Worm (Caenorhabditis elegans): ENCODE data around the gene H14N18.2.

Gene H14N18.2

DNA sequence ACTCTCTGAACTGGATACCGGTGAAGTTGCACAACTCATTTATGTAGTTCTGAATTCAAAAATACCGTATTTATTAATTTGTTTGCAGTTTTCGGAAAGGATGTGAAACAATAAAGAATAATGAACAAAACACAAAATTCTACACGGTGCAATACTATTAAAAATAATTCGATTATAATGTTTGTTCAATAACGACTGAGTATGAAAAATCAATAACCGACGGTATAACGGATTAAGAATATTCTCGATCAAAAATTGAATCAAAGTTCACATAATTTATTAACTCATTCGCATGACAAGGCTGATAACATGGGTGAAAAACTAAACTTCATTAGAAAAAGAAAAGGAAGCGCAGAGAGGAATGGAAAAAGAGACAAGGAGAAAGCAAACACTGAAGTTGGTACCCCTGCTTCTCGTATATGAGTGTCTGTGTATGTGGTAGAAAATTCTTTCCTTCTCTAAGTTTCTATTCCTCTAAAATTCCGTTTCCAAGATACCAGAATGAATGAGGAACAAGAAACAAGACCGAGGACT is 42.5 kb downstream of the H14N18.2 start, which contains the start of gene nhr-143:
TSS of gene nhr-143 (minus strand) at position 51 of the 534 bp plus-strand sequence.
- no peak for TF ChIP-seq hpl-2 (GFP tag; optimal IDR thresholded peaks at IDR 0.05)
- TF ChIP-seq jun-1 (tag; optimal IDR thresholded peaks at IDR 0.05), result peak; percentile 2
- no peak for TF ChIP-seq snpc-4 (tag; optimal IDR thresholded peaks at IDR 0.05)
- peak; percentile 3 for TF ChIP-seq nhr-71 (tag; optimal IDR thresholded peaks at IDR 0.05)
- TF ChIP-seq mdl-1 (tag; optimal IDR thresholded peaks at IDR 0.05), result no peak
- peak; percentile 7 for TF ChIP-seq mep-1 (tag; optimal IDR thresholded peaks at IDR 0.05)
- no peak for TF ChIP-seq ama-1 (optimal IDR thresholded peaks at IDR 0.05)
- TF ChIP-seq hlh-4 (tag; optimal IDR thresholded peaks at IDR 0.05), result no peak
- no peak for TF ChIP-seq pqm-1 (tag; optimal IDR thresholded peaks at IDR 0.05)
- no peak for TF ChIP-seq elt-3 (tag; optimal IDR thresholded peaks at IDR 0.05)
- no peak for TF ChIP-seq egl-13 (tag; optimal IDR thresholded peaks at IDR 0.05)
- no peak for TF ChIP-seq nhr-11 (tag; optimal IDR thresholded peaks at IDR 0.05)
- no peak for TF ChIP-seq nhr-77 (tag; optimal IDR thresholded peaks at IDR 0.05)
- peak; percentile 18 for TF ChIP-seq elt-2 (tag; optimal IDR thresholded peaks at IDR 0.05)
- no peak for TF ChIP-seq unc-130 (tag; optimal IDR thresholded peaks at IDR 0.05)
- no peak for TF ChIP-seq efl-3 (GFP tag; optimal IDR thresholded peaks at IDR 0.05)
- no peak for TF ChIP-seq isw-1 (GFP tag; IDR thresholded peaks at IDR 0.05)
- no peak for TF ChIP-seq lsy-2 (tag; optimal IDR thresholded peaks at IDR 0.05)
- no peak for TF ChIP-seq nhr-12 (tag; optimal IDR thresholded peaks at IDR 0.05)
- peak; percentile 40 for TF ChIP-seq blmp-1 (tag; optimal IDR thresholded peaks at IDR 0.05)
- no peak for TF ChIP-seq unc-30 (tag; optimal IDR thresholded peaks at IDR 0.05)
- no peak for TF ChIP-seq nhr-20 (tag; optimal IDR thresholded peaks at IDR 0.05)
- no peak for TF ChIP-seq nhr-76 (tag; optimal IDR thresholded peaks at IDR 0.05)
- no peak for TF ChIP-seq lin-13 (GFP tag; optimal IDR thresholded peaks at IDR 0.05)
- no peak for TF ChIP-seq F16B12.6 (tag; optimal IDR thresholded peaks at IDR 0.05)
- TF ChIP-seq nhr-28 (tag; optimal IDR thresholded peaks at IDR 0.05), result no peak
- no peak for TF ChIP-seq nhr-84 (tag; optimal IDR thresholded peaks at IDR 0.05)
- no peak for TF ChIP-seq ces-1 (GFP tag; optimal IDR thresholded peaks at IDR 0.05)
- no peak for TF ChIP-seq dsc-1 (tag; optimal IDR thresholded peaks at IDR 0.05)
- TF ChIP-seq nhr-47 (tag; optimal IDR thresholded peaks at IDR 0.05), result no peak
- no peak for TF ChIP-seq swsn-7 (tag; optimal IDR thresholded peaks at IDR 0.05)
- TF ChIP-seq aly-2 (tag; optimal IDR thresholded peaks at IDR 0.05), result no peak
- no peak for TF ChIP-seq lin-35 (GFP tag; optimal IDR thresholded peaks at IDR 0.05)
- TF ChIP-seq ceh-8 (GFP tag; optimal IDR thresholded peaks at IDR 0.05), result no peak
- no peak for TF ChIP-seq unc-98 (GFP tag; IDR thresholded peaks at IDR 0.05)
- no peak for TF ChIP-seq efl-1 (optimal IDR thresholded peaks at IDR 0.05)
- no peak for TF ChIP-seq efl-1 (GFP tag; optimal IDR thresholded peaks at IDR 0.05 in 1 of 2)
- TF ChIP-seq ztf-4 (tag; optimal IDR thresholded peaks at IDR 0.05), result no peak
- no peak for TF ChIP-seq egl-27 (tag; optimal IDR thresholded peaks at IDR 0.05)
- TF ChIP-seq ceh-90 (tag; optimal IDR thresholded peaks at IDR 0.05), result no peak
- TF ChIP-seq xbp-1 (tag; optimal IDR thresholded peaks at IDR 0.05), result no peak

DNA sequence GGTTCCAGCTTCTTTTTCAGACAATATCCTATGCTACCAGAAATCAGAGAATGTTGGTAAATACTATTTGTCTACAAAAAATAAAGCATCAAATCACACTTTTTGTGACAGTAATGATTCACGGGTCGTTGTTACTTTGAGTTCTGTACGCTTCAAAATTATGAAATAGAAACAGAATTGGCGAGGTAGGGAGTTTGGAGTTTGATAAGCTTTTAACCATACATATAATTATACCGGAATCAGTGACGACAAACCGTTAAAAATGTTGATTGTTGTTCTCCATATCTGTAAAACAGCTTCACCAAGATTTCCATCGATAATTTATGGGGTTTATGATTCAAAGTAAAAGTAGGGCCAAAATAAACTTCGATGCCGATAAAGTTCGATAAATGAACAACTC is 45.5 kb downstream of the H14N18.2 start:
- no peak for TF ChIP-seq efl-1 (optimal IDR thresholded peaks at IDR 0.05)
- peak in 1 of 2 experiments; percentile 62 for TF ChIP-seq efl-1 (GFP tag; optimal IDR thresholded peaks at IDR 0.05 in 1 of 2)
- TF ChIP-seq nhr-20 (tag; optimal IDR thresholded peaks at IDR 0.05), result no peak
- no peak for TF ChIP-seq pax-3 (tag; optimal IDR thresholded peaks at IDR 0.05)

DNA sequence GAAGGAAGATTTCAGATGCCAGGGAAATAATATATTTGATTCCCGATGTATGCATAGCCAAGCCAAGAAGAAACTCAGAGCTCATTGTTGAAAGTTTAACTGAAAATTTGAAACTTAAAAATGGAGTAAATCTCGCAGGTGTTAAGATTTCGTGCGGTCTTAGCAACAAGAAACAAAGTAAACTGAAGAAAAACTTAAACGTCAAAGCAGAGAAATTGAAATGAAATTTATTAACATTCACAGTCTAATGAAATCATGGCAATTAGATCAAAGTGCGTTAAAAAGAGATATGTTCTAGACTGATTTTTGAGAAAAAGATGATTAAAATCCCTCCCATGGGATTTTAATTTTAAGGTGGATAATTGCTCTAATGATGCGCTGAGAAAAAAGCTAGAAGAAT is 48.4 kb downstream of the H14N18.2 start, which contains the start of gene str-84:
TSS of gene str-84 (minus strand) at position 101 of the 400 bp plus-strand sequence.
- TF ChIP-seq zag-1 (tag; optimal IDR thresholded peaks at IDR 0.05) (no peak), ceh-8 (GFP tag; optimal IDR thresholded peaks at IDR 0.05) (peak; percentile 83)

Measured in whole organism, L1 larva.